Worm (Caenorhabditis elegans): ENCODE results near the gene oac-15.

DNA sequence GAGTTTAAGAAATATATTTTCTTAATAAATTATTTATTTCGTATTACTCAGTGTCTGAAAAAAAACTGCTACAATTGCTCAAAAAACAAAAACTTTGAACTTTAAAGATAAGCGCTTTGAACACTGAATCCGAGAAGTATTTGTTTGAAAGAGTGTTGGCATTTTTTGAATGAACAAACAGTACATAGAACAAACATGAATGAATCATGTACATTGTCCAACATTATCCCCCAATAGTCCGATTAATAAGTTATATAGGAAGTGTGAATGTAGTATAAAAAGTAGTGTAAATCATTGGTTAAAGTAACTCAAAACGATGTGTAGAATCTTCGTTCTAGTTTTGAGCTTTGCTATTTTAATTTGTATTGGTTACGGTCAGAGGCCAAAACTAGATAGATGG lies 8.0 kb downstream of the oac-15 start, which contains the start of gene F11A5.17:
- TF ChIP-seq aly-1 (tag; optimal IDR thresholded peaks at IDR 0.05) = no peak
- TF ChIP-seq F13C5.2 (tag; optimal IDR thresholded peaks at IDR 0.05) = no peak
- no peak for TF ChIP-seq ets-7 (tag; optimal IDR thresholded peaks at IDR 0.05)
- TF ChIP-seq hmbx-1 (tag; optimal IDR thresholded peaks at IDR 0.05) = no peak
- no peak for TF ChIP-seq ama-1 (optimal IDR thresholded peaks at IDR 0.05)
- no peak for TF ChIP-seq flt-1 (GFP tag; IDR thresholded peaks at IDR 0.05)
- TF ChIP-seq ceh-36 (tag; optimal IDR thresholded peaks at IDR 0.05) = no peak
- TF ChIP-seq B0310.2 (tag; optimal IDR thresholded peaks at IDR 0.05) = no peak
- TF ChIP-seq hnd-1 (tag; optimal IDR thresholded peaks at IDR 0.05) = no peak
- no peak for TF ChIP-seq scrt-1 (GFP tag; IDR thresholded peaks at IDR 0.05)
- TF ChIP-seq tbx-11 (GFP tag; IDR thresholded peaks at IDR 0.05) = no peak
- no peak for TF ChIP-seq tbx-37 (GFP tag; conservative IDR thresholded peaks at IDR 0.05)

All from whole organism, early embryonic.